Fruit fly (Drosophila melanogaster) ovary, adult (tissue): ENCODE results near the gene Cep290.

ENCODE experiments used
- CG17801 ChIP-seq: fragments of 200-800 bp; optimal IDR thresholded peaks from 2 replicates; lab custom pipeline; 2019; ENCODE audit warnings: missing biosample characterization, mild to moderate bottlenecking, missing genetic modification characterization, moderate library complexity; ENCODE audit not compliant: partially characterized antibody

Gene Cep290

dm6 chr3L:897080-897479 is 53.4 kb downstream of the Cep290 start, which contains the start of gene CG34057:
Gene CG34057 (plus strand): TSS chr3L:897380.
- no peak for TF ChIP-seq CG17801 (GFP tag; lab: Kevin White, UChicago)

- no peak for TF ChIP-seq CG17801 (GFP tag; lab: Kevin White, UChicago)
Measured at dm6 chr3L:899304-899703, 55.6 kb downstream of the Cep290 start.
